Fruit fly (Drosophila melanogaster) whole organism, embryonic: ENCODE measurements around the gene Rsph1.

Experiments used
- Atf3 ChIP-seq: fragments of 200-800 bp; sonication (Bioruptor generic); optimal IDR thresholded peaks from 3 replicates; lab custom pipeline; 2016; ENCODE audit warnings: missing biosample characterization, missing genetic modification characterization
- Atf6 ChIP-seq: fragments of 200-800 bp; sonication (Bioruptor generic); IDR thresholded peaks from 2 replicates; pipeline ENCODE4 v1.3.6; 2022; ENCODE audit warnings: missing biosample characterization, missing genetic modification characterization
- CG10366 ChIP-seq: fragments of 200-800 bp; sonication (Bioruptor generic); IDR thresholded peaks from 2 replicates; pipeline ENCODE4 v1.3.6; 2022; ENCODE audit warnings: missing biosample characterization, missing genetic modification characterization
- CG10431 ChIP-seq: fragments of 200-800 bp; sonication (Bioruptor generic); optimal IDR thresholded peaks from 3 replicates; lab custom pipeline; 2018; ENCODE audit warnings: missing biosample characterization, mild to moderate bottlenecking, missing genetic modification characterization
- CG12659 ChIP-seq: fragments of 200-800 bp; sonication (Bioruptor generic); optimal IDR thresholded peaks from 3 replicates; lab custom pipeline; 2017; ENCODE audit warnings: mild to moderate bottlenecking, missing biosample characterization, missing genetic modification reagents, missing genetic modification characterization
- CG16863 ChIP-seq: fragments of 200-800 bp; sonication (Bioruptor generic); optimal IDR thresholded peaks from 3 replicates; lab custom pipeline; 2016; ENCODE audit warnings: missing biosample characterization, missing genetic modification characterization
- CG17328 ChIP-seq: fragments of 200-800 bp; sonication (Bioruptor generic); IDR thresholded peaks from 2 replicates; pipeline ENCODE4 v1.3.6; 2022; ENCODE audit warnings: missing biosample characterization, missing genetic modification characterization
- CG1832 ChIP-seq: fragments of 200-800 bp; sonication (Bioruptor generic); optimal IDR thresholded peaks from 2 replicates; lab custom pipeline; 2017; ENCODE audit warnings: missing biosample characterization, mild to moderate bottlenecking, missing genetic modification characterization, inconsistent platforms
- CG18599 ChIP-seq: fragments of 200-800 bp; sonication (Bioruptor generic); optimal IDR thresholded peaks from 3 replicates; lab custom pipeline; 2017; ENCODE audit warnings: missing biosample characterization, missing genetic modification characterization, mild to moderate bottlenecking, moderate library complexity, missing genetic modification reagents
- CG2199 ChIP-seq: fragments of 200-800 bp; sonication (Bioruptor generic); IDR thresholded peaks from 3 replicates; pipeline ENCODE4 v1.3.6; 2022; ENCODE audit warnings: missing biosample characterization, missing genetic modification characterization
- CG2202 ChIP-seq: fragments of 200-800 bp; sonication (Bioruptor generic); optimal IDR thresholded peaks from 2 replicates; lab custom pipeline; 2018; ENCODE audit warnings: missing biosample characterization, mild to moderate bottlenecking, missing genetic modification characterization
- CG34422 ChIP-seq: fragments of 200-800 bp; sonication (Bioruptor generic); IDR thresholded peaks from 3 replicates; pipeline ENCODE4 v1.3.6; 2022; ENCODE audit warnings: missing biosample characterization, missing genetic modification characterization
- CG4282 ChIP-seq: fragments of 200-800 bp; sonication (Bioruptor generic); optimal IDR thresholded peaks from 2 replicates; lab custom pipeline; 2016; ENCODE audit warnings: missing biosample characterization, missing genetic modification characterization
- CG43689 ChIP-seq: fragments of 200-800 bp; sonication (Bioruptor generic); IDR thresholded peaks from 2 replicates; pipeline ENCODE4 v1.3.6; 2022; ENCODE audit warnings: missing biosample characterization, missing genetic modification characterization
- CG4617 ChIP-seq: fragments of 200-800 bp; sonication (Bioruptor generic); optimal IDR thresholded peaks from 3 replicates; lab custom pipeline; 2016; ENCODE audit warnings: missing biosample characterization, missing genetic modification characterization, borderline replicate concordance
- CG4820 ChIP-seq: fragments of 200-800 bp; sonication (Bioruptor generic); optimal IDR thresholded peaks from 3 replicates; lab custom pipeline; 2016; ENCODE audit warnings: missing biosample characterization, missing genetic modification characterization
- CG5180 ChIP-seq: fragments of 200-800 bp; sonication (Bioruptor generic); optimal IDR thresholded peaks from 3 replicates; lab custom pipeline; 2017; ENCODE audit warnings: missing biosample characterization, missing genetic modification characterization, mild to moderate bottlenecking, moderate library complexity, missing genetic modification reagents
- CG6254 ChIP-seq: fragments of 200-800 bp; sonication (Bioruptor generic); optimal IDR thresholded peaks from 3 replicates; lab custom pipeline; 2017; ENCODE audit warnings: mild to moderate bottlenecking, missing biosample characterization, missing genetic modification reagents, missing genetic modification characterization
- CG8765 ChIP-seq: fragments of 200-800 bp; sonication (Bioruptor generic); IDR thresholded peaks from 2 replicates; pipeline ENCODE4 v1.3.6; 2022; ENCODE audit warnings: missing biosample characterization, missing genetic modification characterization
- CkIIα-i1 ChIP-seq: fragments of 200-800 bp; sonication (Bioruptor generic); IDR thresholded peaks from 2 replicates; pipeline ENCODE4 v1.3.6; 2022; ENCODE audit warnings: missing biosample characterization, missing genetic modification characterization
- CrebB ChIP-seq: fragments of 200-800 bp; sonication (Bioruptor generic); optimal IDR thresholded peaks from 3 replicates; lab custom pipeline; 2018; ENCODE audit warnings: missing biosample characterization, mild to moderate bottlenecking, missing genetic modification characterization
- Dip2 ChIP-seq: fragments of 200-800 bp; sonication (Bioruptor generic); IDR thresholded peaks from 2 replicates; pipeline ENCODE4 v1.3.6; 2022; ENCODE audit warnings: missing biosample characterization, missing genetic modification characterization
- Dll ChIP-seq: fragments of 200-800 bp; sonication (Bioruptor generic); IDR thresholded peaks from 4 replicates; pipeline ENCODE4 v1.3.6; 2022; ENCODE audit warnings: missing biosample characterization, missing genetic modification characterization; ENCODE audit not compliant: partially characterized antibody
- Drgx ChIP-seq: fragments of 200-800 bp; sonication (Bioruptor generic); IDR thresholded peaks from 2 replicates; pipeline ENCODE4 v1.3.6; 2022; ENCODE audit warnings: missing biosample characterization, missing genetic modification characterization
- Elba2 ChIP-seq: fragments of 200-800 bp; sonication (Bioruptor generic); optimal IDR thresholded peaks from 3 replicates; lab custom pipeline; 2016; ENCODE audit warnings: missing biosample characterization, missing genetic modification characterization
- Fer1 ChIP-seq: fragments of 200-800 bp; sonication (Bioruptor generic); optimal IDR thresholded peaks from 2 replicates; lab custom pipeline; 2017; ENCODE audit warnings: missing biosample characterization, mild to moderate bottlenecking, missing genetic modification characterization
- HLH3B ChIP-seq: fragments of 200-800 bp; sonication (Bioruptor generic); IDR thresholded peaks from 2 replicates; pipeline ENCODE4 v1.3.6; 2022; ENCODE audit warnings: missing biosample characterization, missing genetic modification characterization
- HLH4C ChIP-seq: fragments of 200-800 bp; sonication (Bioruptor generic); IDR thresholded peaks from 3 replicates; pipeline ENCODE4 v1.3.6; 2022; ENCODE audit warnings: missing biosample characterization, missing genetic modification characterization; ENCODE audit not compliant: partially characterized antibody
- HLHmδ ChIP-seq: fragments of 200-800 bp; sonication (Bioruptor generic); optimal IDR thresholded peaks from 2 replicates; lab custom pipeline; 2018; ENCODE audit warnings: missing biosample characterization, mild to moderate bottlenecking, missing genetic modification characterization, moderate library complexity
- Hey ChIP-seq: fragments of 200-800 bp; sonication (Bioruptor generic); optimal IDR thresholded peaks from 3 replicates; lab custom pipeline; 2018; ENCODE audit warnings: missing biosample characterization, mild to moderate bottlenecking, missing genetic modification characterization
- Med ChIP-seq: fragments of 200-800 bp; sonication (Bioruptor generic); peaks from one replicate; lab custom pipeline; 2016; ENCODE audit warnings: missing biosample characterization, missing genetic modification characterization, mild to moderate bottlenecking, inconsistent platforms, moderate library complexity
- Scr ChIP-seq: fragments of 200-800 bp; sonication (Bioruptor generic); IDR thresholded peaks from 2 replicates; pipeline ENCODE4 v1.3.6; 2022; ENCODE audit warnings: missing biosample characterization, missing genetic modification characterization; ENCODE audit not compliant: partially characterized antibody
- Sry-β ChIP-seq: fragments of 200-800 bp; sonication (Bioruptor generic); optimal IDR thresholded peaks from 2 replicates; lab custom pipeline; 2018; ENCODE audit warnings: missing biosample characterization, mild to moderate bottlenecking, missing genetic modification characterization, moderate library complexity
- Vsx1 ChIP-seq: fragments of 200-800 bp; sonication (Bioruptor generic); optimal IDR thresholded peaks from 2 replicates; lab custom pipeline; 2017; ENCODE audit warnings: missing biosample characterization, mild to moderate bottlenecking, missing genetic modification characterization, missing genetic modification reagents
- Xbp1 ChIP-seq: fragments of 200-800 bp; sonication (Bioruptor generic); optimal IDR thresholded peaks from 3 replicates; lab custom pipeline; 2016; ENCODE audit warnings: missing biosample characterization, mild to moderate bottlenecking, missing genetic modification characterization
- abd-A ChIP-seq: fragments of 200-800 bp; sonication (Bioruptor generic); optimal IDR thresholded peaks from 3 replicates; lab custom pipeline; 2019; ENCODE audit warnings: missing biosample characterization, mild to moderate bottlenecking, missing genetic modification characterization, moderate library complexity
- cato ChIP-seq: fragments of 200-800 bp; sonication (Bioruptor generic); optimal IDR thresholded peaks from 2 replicates; lab custom pipeline; 2016; ENCODE audit warnings: missing biosample characterization, missing genetic modification characterization, borderline replicate concordance
- chn ChIP-seq: fragments of 200-800 bp; sonication (Bioruptor generic); optimal IDR thresholded peaks from 2 replicates; lab custom pipeline; 2016; ENCODE audit warnings: missing biosample characterization, missing genetic modification characterization
- ci ChIP-seq: fragments of 200-800 bp; sonication (Bioruptor generic); IDR thresholded peaks from 3 replicates; pipeline ENCODE4 v1.3.6; 2022; ENCODE audit warnings: missing biosample characterization, missing genetic modification characterization
- dm ChIP-seq: fragments of 200-800 bp; sonication (Bioruptor generic); optimal IDR thresholded peaks from 3 replicates; lab custom pipeline; 2016; ENCODE audit warnings: missing biosample characterization, missing genetic modification characterization
- emc ChIP-seq: fragments of 200-800 bp; sonication (Bioruptor generic); optimal IDR thresholded peaks from 2 replicates; lab custom pipeline; 2016; ENCODE audit warnings: missing biosample characterization, missing genetic modification characterization
- fd64A ChIP-seq: fragments of 200-800 bp; sonication (Bioruptor generic); optimal IDR thresholded peaks from 3 replicates; lab custom pipeline; 2018; ENCODE audit warnings: missing biosample characterization, mild to moderate bottlenecking, missing genetic modification characterization
- pfk ChIP-seq: fragments of 200-800 bp; sonication (Bioruptor generic); optimal IDR thresholded peaks from 2 replicates; lab custom pipeline; 2018; ENCODE audit warnings: missing biosample characterization, mild to moderate bottlenecking, missing genetic modification characterization, moderate library complexity
- pho ChIP-seq: fragments of 200-800 bp; sonication (Bioruptor generic); optimal IDR thresholded peaks from 2 replicates; lab custom pipeline; 2016; ENCODE audit warnings: missing biosample characterization, missing genetic modification characterization
- pros ChIP-seq: fragments of 200-800 bp; sonication (Bioruptor generic); optimal IDR thresholded peaks from 3 replicates; lab custom pipeline; 2019; ENCODE audit warnings: missing biosample characterization, mild to moderate bottlenecking, missing genetic modification characterization, moderate library complexity
- schlank ChIP-seq: fragments of 200-800 bp; sonication (Bioruptor generic); optimal IDR thresholded peaks from 2 replicates; lab custom pipeline; 2018; ENCODE audit warnings: missing biosample characterization, mild to moderate bottlenecking, missing genetic modification characterization
- sisA ChIP-seq: fragments of 200-800 bp; sonication (Bioruptor generic); IDR thresholded peaks from 2 replicates; pipeline ENCODE4 v1.3.6; 2022; ENCODE audit warnings: missing biosample characterization, missing genetic modification characterization
- slou ChIP-seq: fragments of 200-800 bp; sonication (Bioruptor generic); optimal IDR thresholded peaks from 3 replicates; lab custom pipeline; 2016; ENCODE audit warnings: missing biosample characterization, missing genetic modification characterization
- so ChIP-seq: fragments of 200-800 bp; sonication (Bioruptor generic); IDR thresholded peaks from 3 replicates; pipeline ENCODE4 v1.3.6; 2022; ENCODE audit warnings: missing biosample characterization, missing genetic modification characterization
- stwl ChIP-seq: fragments of 200-800 bp; sonication (Bioruptor generic); optimal IDR thresholded peaks from 3 replicates; lab custom pipeline; 2018; ENCODE audit warnings: missing biosample characterization, mild to moderate bottlenecking, missing genetic modification characterization, moderate library complexity
- unc-4 ChIP-seq: fragments of 200-800 bp; sonication (Bioruptor generic); IDR thresholded peaks from 2 replicates; pipeline ENCODE4 v1.3.6; 2022; ENCODE audit warnings: missing biosample characterization, missing genetic modification characterization; ENCODE audit not compliant: partially characterized antibody
- zfh1 ChIP-seq: fragments of 200-800 bp; sonication (Bioruptor generic); IDR thresholded peaks from 3 replicates; pipeline ENCODE4 v1.3.6; 2022; ENCODE audit warnings: missing biosample characterization, missing genetic modification characterization

The Rsph1 gene

dm6 chr2L:13154313-13154712, 28.9 kb upstream of the Rsph1 start:
- TF ChIP-seq dm (GFP tag; lab: Kevin White, UChicago) (no peak), CG4282 (GFP tag; lab: Kevin White, UChicago) (no peak), CG17328 (GFP tag; lab: Robert Waterston, UW) (0 out of 2 replicates have a peak, but pooled peaks have one; percentile 23), Med (GFP tag; lab: Kevin White, UChicago) (peak; percentile 41), Atf6 (GFP tag; lab: Robert Waterston, UW) (no peak), Sry-β (GFP tag; lab: Kevin White, UChicago) (no peak), schlank (tag; lab: Kevin White, UChicago) (no peak), CG4820 (no peak), HLH3B (GFP tag; lab: Robert Waterston, UW) (peak; percentile 31; the same call in 1 of the 2 replicates), CkIIα-i1 (GFP tag; lab: Robert Waterston, UW) (no peak), stwl (tag; lab: Kevin White, UChicago) (no peak), unc-4 (no peak), CG16863 (GFP tag; lab: Kevin White, UChicago) (no peak), CG10431 (GFP tag; lab: Kevin White, UChicago) (no peak), pros (no peak), Dip2 (GFP tag; lab: Robert Waterston, UW) (no peak), CG10366 (GFP tag; lab: Robert Waterston, UW) (no peak), CG2202 (tag; lab: Kevin White, UChicago) (no peak), fd64A (GFP tag; lab: Kevin White, UChicago) (no peak), zfh1 (no peak), CG2199 (GFP tag; lab: Robert Waterston, UW) (no peak), CG18599 (GFP tag; lab: Kevin White, UChicago) (no peak), CG5180 (peak; percentile 91), CG12659 (GFP tag; lab: Kevin White, UChicago) (no peak), HLH4C (GFP tag; lab: Robert Waterston, UW) (no peak), Xbp1 (GFP tag; lab: Kevin White, UChicago) (no peak), Drgx (GFP tag; lab: Robert Waterston, UW) (no peak), Scr (no peak), ci (no peak), sisA (GFP tag; lab: Robert Waterston, UW) (no peak)
- TF ChIP-seq, all 482 proteins: peak for 4

dm6 chr2L:13156349-13156748, 26.9 kb upstream of the Rsph1 start:
- TF ChIP-seq so (GFP tag; lab: Robert Waterston, UW), result 0 out of 3 replicates have a peak, but pooled peaks have one; percentile 39
- no peak for TF ChIP-seq CG1832
- TF ChIP-seq slou (GFP tag; lab: Kevin White, UChicago), result no peak
- no peak for TF ChIP-seq Dll (GFP tag; lab: Robert Waterston, UW)
- no peak for TF ChIP-seq CG43689 (GFP tag; lab: Robert Waterston, UW)
- TF ChIP-seq cato (GFP tag; lab: Kevin White, UChicago), result no peak
- no peak for TF ChIP-seq Hey (tag; lab: Kevin White, UChicago)
- no peak for TF ChIP-seq Atf3
- TF ChIP-seq abd-A (tag; lab: Kevin White, UChicago), result no peak
- no peak for TF ChIP-seq pho
- TF ChIP-seq CrebB, result no peak
- no peak for TF ChIP-seq CG34422
- no peak for TF ChIP-seq Vsx1
- TF ChIP-seq Elba2 (GFP tag; lab: Kevin White, UChicago), result no peak
- TF ChIP-seq CG4617 (GFP tag; lab: Kevin White, UChicago), result no peak
- no peak for TF ChIP-seq pfk (GFP tag; lab: Kevin White, UChicago)
- TF ChIP-seq Fer1 (GFP tag; lab: Kevin White, UChicago), result peak; percentile 62
- no peak for TF ChIP-seq CG6254 (GFP tag; lab: Kevin White, UChicago)
- TF ChIP-seq CG8765 (GFP tag; lab: Robert Waterston, UW), result no peak
- TF ChIP-seq chn, result no peak
- no peak for TF ChIP-seq HLHmδ (GFP tag; lab: Kevin White, UChicago)
- TF ChIP-seq emc (GFP tag; lab: Kevin White, UChicago), result no peak
